Fruit fly (Drosophila melanogaster) whole organism, adult: ENCODE data around the gene CG11029.

Experiments
- CG11617 ChIP-seq: fragments of 200-800 bp; sonication (Bioruptor generic); optimal IDR thresholded peaks from 2 replicates; lab custom pipeline; 2017; ENCODE audit warnings: mild to moderate bottlenecking, missing biosample characterization, missing genetic modification reagents, missing genetic modification characterization
- CG14711 ChIP-seq: fragments of 200-800 bp; sonication (Bioruptor generic); optimal IDR thresholded peaks from 2 replicates; lab custom pipeline; 2018; ENCODE audit warnings: missing biosample characterization, mild to moderate bottlenecking, missing genetic modification characterization, moderate library complexity
- Mnt ChIP-seq: fragments of 200-800 bp; sonication (Bioruptor generic); optimal IDR thresholded peaks from 2 replicates; lab custom pipeline; 2016; ENCODE audit warnings: missing biosample characterization, mild to moderate bottlenecking, missing genetic modification characterization
- bab1 ChIP-seq: fragments of 200-800 bp; sonication (Bioruptor generic); optimal IDR thresholded peaks from 3 replicates; lab custom pipeline; 2019; ENCODE audit warnings: missing biosample characterization, mild to moderate bottlenecking, missing genetic modification characterization, moderate library complexity
- cic ChIP-seq: fragments of 200-800 bp; sonication (Bioruptor generic); optimal IDR thresholded peaks from 2 replicates; lab custom pipeline; 2017; ENCODE audit warnings: missing biosample characterization, mild to moderate bottlenecking, missing genetic modification characterization, moderate library complexity
- cnc ChIP-seq, 2 experiments: fragments of >200 bp; optimal IDR thresholded peaks; 2 replicates each; lab custom pipeline; 2017
- kay ChIP-seq: fragments of 200-800 bp; sonication (Bioruptor generic); peaks from one replicate; lab custom pipeline; 2016; ENCODE audit warnings: missing biosample characterization, missing genetic modification characterization, borderline replicate concordance
- toe ChIP-seq: fragments of 200-800 bp; sonication (Bioruptor generic); optimal IDR thresholded peaks from 2 replicates; lab custom pipeline; 2016; ENCODE audit warnings: missing biosample characterization, missing genetic modification characterization

dm6 chr2L:5781181-5781580 lies 35.2 kb downstream of the CG11029 start:
- no peak for TF ChIP-seq CG11617 (GFP tag; lab: Kevin White, UChicago)
- TF ChIP-seq CG14711 (tag; lab: Kevin White, UChicago): no peak
- no peak for TF ChIP-seq toe (GFP tag; lab: Kevin White, UChicago)
- no peak for TF ChIP-seq bab1 (GFP tag; lab: Kevin White, UChicago)
- TF ChIP-seq kay (GFP tag; lab: Kevin White, UChicago): no peak
- no peak for TF ChIP-seq cic (GFP tag; lab: Kevin White, UChicago)
- TF ChIP-seq Mnt: no peak
- no peak for TF ChIP-seq cnc (optimal IDR thresholded peaks at IDR 0.05; lab: Kevin White, UChicago)
